Worm (Caenorhabditis elegans): ENCODE results near the gene nhr-159.

DNA sequence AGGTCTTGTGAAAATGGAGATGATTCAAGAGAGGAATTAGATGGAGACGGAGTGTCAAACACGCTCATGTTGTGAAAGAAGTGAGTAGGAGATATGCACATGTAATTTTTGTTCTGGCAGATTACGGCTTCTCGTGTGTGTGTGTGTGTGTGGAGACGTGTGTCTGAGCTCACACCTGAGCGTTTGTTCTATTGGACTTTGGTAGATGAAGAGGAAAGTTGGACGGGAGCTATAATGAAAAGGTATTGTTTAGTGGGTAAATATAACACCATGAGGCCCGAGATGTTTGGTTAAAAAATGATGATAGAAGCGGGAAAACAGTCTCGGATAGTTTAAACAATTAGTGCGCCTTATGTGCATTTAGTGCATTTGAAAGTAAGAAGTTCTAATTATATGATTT is 9.2 kb downstream of the nhr-159 start, which contains the start of gene nhr-157:
- TF ChIP-seq C16A3.4 (tag; optimal IDR thresholded peaks at IDR 0.05) (no peak), jun-1 (tag; optimal IDR thresholded peaks at IDR 0.05) (no peak), unc-86 (tag; optimal IDR thresholded peaks at IDR 0.05) (no peak), nhr-47 (tag; optimal IDR thresholded peaks at IDR 0.05) (no peak), sox-4 (tag; optimal IDR thresholded peaks at IDR 0.05) (no peak), zag-1 (tag; optimal IDR thresholded peaks at IDR 0.05) (no peak), lin-39 (tag; optimal IDR thresholded peaks at IDR 0.05) (no peak), lin-35 (GFP tag; optimal IDR thresholded peaks at IDR 0.05) (no peak), ceh-82 (tag; optimal IDR thresholded peaks at IDR 0.05) (no peak), mab-9 (GFP tag; IDR thresholded peaks at IDR 0.05) (no peak), snpc-4 (tag; optimal IDR thresholded peaks at IDR 0.05) (no peak), aha-1 (tag; optimal IDR thresholded peaks at IDR 0.05) (no peak)

All from whole organism, L1 larva.